Worm (Caenorhabditis elegans): ENCODE results near the gene slc-17.1.

Gene slc-17.1

ce11 chrX:17505547-17506181 is 41.0 kb upstream of the slc-17.1 start:
- TF ChIP-seq pag-3 (tag; optimal IDR thresholded peaks at IDR 0.05; ENCODE audit: borderline replicate concordance) (peak; percentile 12), tbx-7 (tag; optimal IDR thresholded peaks at IDR 0.05) (no peak), npax-4 (tag; optimal IDR thresholded peaks at IDR 0.05) (no peak), dmd-4 (tag; optimal IDR thresholded peaks at IDR 0.05; ENCODE audit: borderline replicate concordance) (no peak), hlh-6 (tag; optimal IDR thresholded peaks at IDR 0.05) (no peak), sdc-2 (tag; optimal IDR thresholded peaks at IDR 0.05) (peak; percentile 66), ceh-34 (tag; optimal IDR thresholded peaks at IDR 0.05) (peak; percentile 57), dve-1 (tag; optimal IDR thresholded peaks at IDR 0.05) (peak; percentile 36), sox-2 (GFP tag; IDR thresholded peaks at IDR 0.05) (no peak), tbx-2 (tag; optimal IDR thresholded peaks at IDR 0.05) (peak; percentile 83), ztf-16 (tag; optimal IDR thresholded peaks at IDR 0.05) (no peak), ref-2 (tag; optimal IDR thresholded peaks at IDR 0.05) (peak; percentile 62), ets-4 (tag; optimal IDR thresholded peaks at IDR 0.05) (peak; percentile 41), unc-42 (tag; optimal IDR thresholded peaks at IDR 0.05) (peak; percentile 86), ceh-19 (GFP tag; optimal IDR thresholded peaks at IDR 0.05) (peak; percentile 14), unc-3 (GFP tag; conservative IDR thresholded peaks at IDR 0.05) (no peak), unc-3 (tag; optimal IDR thresholded peaks at IDR 0.05) (no peak), F13H6.1 (tag; optimal IDR thresholded peaks at IDR 0.05) (peak; percentile 87), elt-4 (tag; optimal IDR thresholded peaks at IDR 0.05) (no peak), pha-2 (tag; optimal IDR thresholded peaks at IDR 0.05) (peak; percentile 20), rnt-1 (tag; optimal IDR thresholded peaks at IDR 0.05) (peak; percentile 88), unc-55 (GFP tag; optimal IDR thresholded peaks at IDR 0.05) (peak; percentile 93), pros-1 (tag; optimal IDR thresholded peaks at IDR 0.05) (peak; percentile 27), ceh-18 (tag; optimal IDR thresholded peaks at IDR 0.05) (peak; percentile 98), C08G9.2 (tag; optimal IDR thresholded peaks at IDR 0.05) (peak; percentile 15), hlh-8 (tag; optimal IDR thresholded peaks at IDR 0.05) (peak; percentile 75), K09A11.1 (tag; optimal IDR thresholded peaks at IDR 0.05; ENCODE audit: insufficient read depth) (peak; percentile 16), hlh-30 (tag; optimal IDR thresholded peaks at IDR 0.05; ENCODE audit: insufficient read depth) (peak; percentile 53), ceh-6 (GFP tag; optimal IDR thresholded peaks at IDR 0.05) (no peak), C38D4.7 (GFP tag; optimal IDR thresholded peaks at IDR 0.05) (no peak), nfya-1 (tag; optimal IDR thresholded peaks at IDR 0.05) (peak; percentile 79), ceh-14 (tag; optimal IDR thresholded peaks at IDR 0.05) (peak; percentile 56), odd-2 (tag; optimal IDR thresholded peaks at IDR 0.05) (no peak), ceh-48 (tag; optimal IDR thresholded peaks at IDR 0.05) (peak; percentile 33), elt-2 (tag; optimal IDR thresholded peaks at IDR 0.05) (peak; percentile 6), ceh-31 (tag; optimal IDR thresholded peaks at IDR 0.05) (peak; percentile 83), fkh-6 (tag; optimal IDR thresholded peaks at IDR 0.05) (no peak), pax-1 (tag; optimal IDR thresholded peaks at IDR 0.05) (no peak), hlh-13 (GFP tag; optimal IDR thresholded peaks at IDR 0.05) (no peak), lim-6 (tag; optimal IDR thresholded peaks at IDR 0.05) (no peak), pqm-1 (tag; optimal IDR thresholded peaks at IDR 0.05) (peak; percentile 16), ttx-3 (tag; optimal IDR thresholded peaks at IDR 0.05) (no peak)

- TF ChIP-seq unc-42 (tag; optimal IDR thresholded peaks at IDR 0.05) (peak; percentile 34), C38D4.7 (GFP tag; optimal IDR thresholded peaks at IDR 0.05) (no peak)
These were observed 39.7 kb upstream of the slc-17.1 start for ce11 chrX:17504447-17504846.
